Worm (Caenorhabditis elegans): ENCODE data around the gene dpy-23.

The dpy-23 gene

ce11 chrX:4391680-4392079 is 2.5 kb downstream of the dpy-23 start:
- TF ChIP-seq odd-2 (tag; optimal IDR thresholded peaks at IDR 0.05) (no peak), unc-42 (tag; optimal IDR thresholded peaks at IDR 0.05) (no peak), ceh-31 (tag; optimal IDR thresholded peaks at IDR 0.05) (no peak), fkh-6 (tag; optimal IDR thresholded peaks at IDR 0.05) (no peak), nfya-1 (tag; optimal IDR thresholded peaks at IDR 0.05) (no peak), ceh-48 (tag; optimal IDR thresholded peaks at IDR 0.05) (no peak)

- TF ChIP-seq unc-42 (tag; optimal IDR thresholded peaks at IDR 0.05) (peak; percentile 6), ceh-34 (tag; optimal IDR thresholded peaks at IDR 0.05) (peak; percentile 33), tbx-2 (tag; optimal IDR thresholded peaks at IDR 0.05) (peak; percentile 33), ttx-3 (tag; optimal IDR thresholded peaks at IDR 0.05) (no peak), hlh-15 (tag; optimal IDR thresholded peaks at IDR 0.05) (no peak), ets-4 (tag; optimal IDR thresholded peaks at IDR 0.05) (peak; percentile 41), K02D7.2 (tag; optimal IDR thresholded peaks at IDR 0.05) (no peak), unc-3 (GFP tag; conservative IDR thresholded peaks at IDR 0.05) (no peak), unc-3 (tag; optimal IDR thresholded peaks at IDR 0.05) (no peak), sox-2 (GFP tag; IDR thresholded peaks at IDR 0.05) (peak; percentile 37), sdc-2 (tag; optimal IDR thresholded peaks at IDR 0.05) (peak; percentile 98), ztf-16 (tag; optimal IDR thresholded peaks at IDR 0.05) (no peak), K09A11.1 (tag; optimal IDR thresholded peaks at IDR 0.05; ENCODE audit: insufficient read depth) (peak; percentile 83), nfya-1 (tag; optimal IDR thresholded peaks at IDR 0.05) (peak; percentile 58), ceh-48 (tag; optimal IDR thresholded peaks at IDR 0.05) (no peak), ceh-31 (tag; optimal IDR thresholded peaks at IDR 0.05) (peak; percentile 74), ref-2 (tag; optimal IDR thresholded peaks at IDR 0.05) (peak; percentile 33), unc-86 (tag; optimal IDR thresholded peaks at IDR 0.05) (peak; percentile 8), ceh-9 (tag; optimal IDR thresholded peaks at IDR 0.05) (no peak), pag-3 (tag; optimal IDR thresholded peaks at IDR 0.05; ENCODE audit: borderline replicate concordance) (no peak), ceh-18 (tag; optimal IDR thresholded peaks at IDR 0.05) (peak; percentile 61)
Measured at ce11 chrX:4395073-4395850, 6.1 kb downstream of the dpy-23 start.

- TF ChIP-seq ref-2 (tag; optimal IDR thresholded peaks at IDR 0.05): no peak
- TF ChIP-seq tbx-2 (tag; optimal IDR thresholded peaks at IDR 0.05): no peak
- no peak for TF ChIP-seq ceh-2 (tag; optimal IDR thresholded peaks at IDR 0.05)
- TF ChIP-seq K09A11.1 (tag; optimal IDR thresholded peaks at IDR 0.05; ENCODE audit: insufficient read depth): no peak
- TF ChIP-seq unc-3 (GFP tag; conservative IDR thresholded peaks at IDR 0.05): no peak
- TF ChIP-seq unc-3 (tag; optimal IDR thresholded peaks at IDR 0.05): no peak
- TF ChIP-seq ceh-45 (GFP tag; IDR thresholded peaks at IDR 0.05): no peak
Measured at ce11 chrX:4397460-4397859, 8.3 kb downstream of the dpy-23 start.

- no peak for TF ChIP-seq ceh-6 (GFP tag; optimal IDR thresholded peaks at IDR 0.05)
- no peak for TF ChIP-seq ceh-9 (tag; optimal IDR thresholded peaks at IDR 0.05)
- no peak for TF ChIP-seq elt-4 (tag; optimal IDR thresholded peaks at IDR 0.05)
- no peak for TF ChIP-seq F13H6.1 (tag; optimal IDR thresholded peaks at IDR 0.05)
- TF ChIP-seq pha-4 (tag; optimal IDR thresholded peaks at IDR 0.05): no peak
- no peak for TF ChIP-seq ref-2 (tag; optimal IDR thresholded peaks at IDR 0.05)
Measured at ce11 chrX:4400296-4400695, 11.1 kb downstream of the dpy-23 start.

ce11 chrX:4402854-4403253 is 13.7 kb downstream of the dpy-23 start, which contains the start of gene D1079.1:
Gene D1079.1 (plus strand): TSS chrX:4403154.
- TF ChIP-seq tbx-7 (tag; optimal IDR thresholded peaks at IDR 0.05) (no peak), ceh-14 (tag; optimal IDR thresholded peaks at IDR 0.05) (no peak), K02D7.2 (tag; optimal IDR thresholded peaks at IDR 0.05) (no peak), unc-3 (GFP tag; conservative IDR thresholded peaks at IDR 0.05) (no peak), unc-3 (tag; optimal IDR thresholded peaks at IDR 0.05) (no peak)

All from whole organism, late embryonic.